Worm (Caenorhabditis elegans) whole organism, young adult: Measurements from ENCODE around the gene C35B1.8.

ENCODE experiments used
- B0261.1 ChIP-seq: sonication (generic microtip); optimal IDR thresholded peaks from 2 replicates; lab custom pipeline; 2016; ENCODE audit warnings: mild to moderate bottlenecking, missing genetic modification characterization, moderate library complexity, missing compliant biosample characterization
- D2030.7 ChIP-seq: fragments of 200-800 bp; sonication (Bioruptor generic); IDR thresholded peaks from 2 replicates; pipeline ENCODE4 v1.3.6; 2022; ENCODE audit warnings: missing genetic modification reagents, missing genetic modification characterization, missing compliant biosample characterization
- F33H1.4 ChIP-seq: fragments of 200-800 bp; sonication (Bioruptor generic); IDR thresholded peaks from 2 replicates; pipeline ENCODE4 v1.3.6; 2022; ENCODE audit warnings: missing genetic modification reagents, missing genetic modification characterization, missing compliant biosample characterization
- F39B2.1 ChIP-seq: fragments of 200-800 bp; sonication (Bioruptor generic); IDR thresholded peaks from 2 replicates; pipeline ENCODE4 v1.3.6; 2022; ENCODE audit warnings: missing genetic modification reagents, missing genetic modification characterization, missing compliant biosample characterization
- F49E8.2 ChIP-seq: sonication (generic microtip); optimal IDR thresholded peaks from 3 replicates; lab custom pipeline; 2017; ENCODE audit warnings: missing genetic modification characterization, mild to moderate bottlenecking, missing compliant biosample characterization, antibody characterized with exemption, moderate library complexity; ENCODE audit not compliant: insufficient read depth
- K12H6.12 ChIP-seq: fragments of 200-800 bp; sonication (Bioruptor generic); optimal IDR thresholded peaks from 2 replicates; lab custom pipeline; 2018; ENCODE audit warnings: mild to moderate bottlenecking, missing genetic modification characterization, missing compliant biosample characterization
- Y53G8AR.9 ChIP-seq: fragments of 200-800 bp; sonication (Bioruptor generic); conservative IDR thresholded peaks from 2 replicates; pipeline ENCODE4 v1.3.6; 2022; ENCODE audit warnings: missing genetic modification reagents, missing genetic modification characterization, missing compliant biosample characterization
- Y95B8A.8 ChIP-seq: fragments of 200-800 bp; sonication (Bioruptor generic); IDR thresholded peaks from 2 replicates; pipeline ENCODE4 v1.3.6; 2022; ENCODE audit warnings: missing genetic modification reagents, missing genetic modification characterization, missing compliant biosample characterization
- ZK185.1 ChIP-seq: sonication (generic microtip); optimal IDR thresholded peaks from 2 replicates; lab custom pipeline; 2016; ENCODE audit warnings: mild to moderate bottlenecking, missing genetic modification characterization, missing compliant biosample characterization; ENCODE audit not compliant: poor library complexity, severe bottlenecking
- ama-1 ChIP-seq, 3 experiments: fragments of 150-350 bp in 1 of 3; sonication (generic microtip) in 2 of 3; optimal IDR thresholded peaks; 2 replicates each; lab custom pipeline; 2014 to 2018; ENCODE audit warnings: missing biosample characterization in 2 of 3, missing genetic modification characterization in 2 of 3, missing genetic modification reagents in 2 of 3
- aptf-3 ChIP-seq: fragments of 200-800 bp; sonication (Bioruptor generic); IDR thresholded peaks from 2 replicates; pipeline ENCODE4 v1.3.6; 2022; ENCODE audit warnings: missing genetic modification characterization, missing compliant biosample characterization
- atf-7 ChIP-seq: sonication (generic microtip); optimal IDR thresholded peaks from 2 replicates; lab custom pipeline; 2017; ENCODE audit warnings: mild to moderate bottlenecking, missing genetic modification characterization, missing compliant biosample characterization
- athp-1 ChIP-seq: sonication (generic microtip); optimal IDR thresholded peaks from 2 replicates; lab custom pipeline; 2017; ENCODE audit warnings: mild to moderate bottlenecking, missing genetic modification characterization, missing compliant biosample characterization
- attf-3 ChIP-seq: fragments of 200-800 bp; sonication (Bioruptor generic); conservative IDR thresholded peaks from 2 replicates; pipeline ENCODE4 v1.3.6; 2022; ENCODE audit warnings: missing genetic modification reagents, missing genetic modification characterization, missing compliant biosample characterization
- attf-5 ChIP-seq: fragments of 200-800 bp; sonication (Bioruptor generic); optimal IDR thresholded peaks from 2 replicates; lab custom pipeline; 2018; ENCODE audit warnings: mild to moderate bottlenecking, missing genetic modification characterization, missing compliant biosample characterization
- cebp-1 ChIP-seq, 2 experiments: fragments of 200-800 bp in 1 of 2; sonication (Bioruptor generic) in 1 of 2; sonication (generic microtip) in 1 of 2; IDR thresholded peaks in 1 of 2; optimal IDR thresholded peaks in 1 of 2; 2 replicates each; pipeline versions ENCODE4 v1.3.6 to Lab custom; 2017 to 2022; ENCODE audit warnings: missing compliant biosample characterization in 2 of 2, missing genetic modification characterization in 2 of 2, mild to moderate bottlenecking in 1 of 2, missing genetic modification reagents in 1 of 2, moderate library complexity in 1 of 2
- ceh-27 ChIP-seq: fragments of 200-800 bp; sonication (Bioruptor generic); optimal IDR thresholded peaks from 2 replicates; lab custom pipeline; 2018; ENCODE audit warnings: mild to moderate bottlenecking, missing genetic modification characterization, moderate library complexity, missing compliant biosample characterization
- ceh-58 ChIP-seq: fragments of 200-800 bp; sonication (Bioruptor generic); IDR thresholded peaks from 2 replicates; pipeline ENCODE4 v1.3.6; 2022; ENCODE audit warnings: missing genetic modification characterization, missing compliant biosample characterization
- dox-1 ChIP-seq: fragments of 200-800 bp; sonication (Bioruptor generic); IDR thresholded peaks from 2 replicates; pipeline ENCODE4 v1.3.6; 2022; ENCODE audit warnings: missing genetic modification reagents, missing genetic modification characterization, missing compliant biosample characterization
- dpl-1 ChIP-seq: fragments of 150-350 bp; optimal IDR thresholded peaks from 2 replicates; lab custom pipeline; 2014; ENCODE audit warnings: missing biosample characterization, missing genetic modification reagents, missing genetic modification characterization
- efl-1 ChIP-seq: fragments of 150-350 bp; optimal IDR thresholded peaks from 2 replicates; lab custom pipeline; 2014; ENCODE audit warnings: missing biosample characterization, missing genetic modification reagents, missing genetic modification characterization
- egrh-3 ChIP-seq: fragments of 200-800 bp; sonication (Bioruptor generic); IDR thresholded peaks from 2 replicates; pipeline ENCODE4 v1.3.6; 2022; ENCODE audit warnings: missing genetic modification reagents, missing genetic modification characterization, missing compliant biosample characterization
- him-1 ChIP-seq: sonication (generic microtip); optimal IDR thresholded peaks from 2 replicates; lab custom pipeline; 2016; ENCODE audit warnings: missing genotype, missing genetic modification reagents, missing genetic modification characterization, missing compliant biosample characterization
- hlh-26 ChIP-seq: fragments of 200-800 bp; sonication (Bioruptor generic); conservative IDR thresholded peaks from 2 replicates; pipeline ENCODE4 v1.3.6; 2022; ENCODE audit warnings: missing genetic modification reagents, missing genetic modification characterization, missing compliant biosample characterization
- hmg-1.2 ChIP-seq: fragments of 200-800 bp; sonication (Bioruptor generic); IDR thresholded peaks from 2 replicates; pipeline ENCODE4 v1.3.6; 2022; ENCODE audit warnings: missing genetic modification reagents, missing genetic modification characterization, missing compliant biosample characterization
- lag-1 ChIP-seq: fragments of 200-800 bp; sonication (Bioruptor generic); IDR thresholded peaks from 2 replicates; pipeline ENCODE4 v1.3.6; 2022; ENCODE audit warnings: missing genetic modification reagents, missing genetic modification characterization, missing compliant biosample characterization
- let-607 ChIP-seq, 2 experiments: fragments of 200-800 bp in 1 of 2; sonication (Bioruptor generic) in 1 of 2; sonication (generic microtip) in 1 of 2; optimal IDR thresholded peaks; 2 replicates each; lab custom pipeline; 2016 to 2018; ENCODE audit warnings: mild to moderate bottlenecking in 2 of 2, missing compliant biosample characterization in 2 of 2, missing genetic modification characterization in 2 of 2, moderate library complexity in 2 of 2, missing genotype in 1 of 2
- lin-35 ChIP-seq, 3 experiments: fragments of 150-350 bp in 2 of 3; sonication (generic microtip) in 1 of 3; optimal IDR thresholded peaks; 2 replicates each; lab custom pipeline; 2014 to 2018; ENCODE audit warnings: missing biosample characterization in 3 of 3, missing genetic modification characterization in 3 of 3, missing genetic modification reagents in 3 of 3
- madf-8 ChIP-seq: fragments of 200-800 bp; sonication (Bioruptor generic); conservative IDR thresholded peaks from 2 replicates; pipeline ENCODE4 v1.3.6; 2022; ENCODE audit warnings: missing genetic modification reagents, missing genetic modification characterization, missing compliant biosample characterization
- mcd-1 ChIP-seq: fragments of 200-800 bp; sonication (Bioruptor generic); IDR thresholded peaks from 2 replicates; pipeline ENCODE4 v1.3.6; 2022; ENCODE audit warnings: missing genetic modification reagents, missing genetic modification characterization, missing compliant biosample characterization
- mel-28 ChIP-seq: sonication (generic microtip); optimal IDR thresholded peaks from 2 replicates; lab custom pipeline; 2016; ENCODE audit warnings: borderline replicate concordance, mild to moderate bottlenecking, missing genetic modification characterization, missing compliant biosample characterization
- nfya-1 ChIP-seq: sonication (generic microtip); optimal IDR thresholded peaks from 2 replicates; lab custom pipeline; 2017; ENCODE audit warnings: antibody characterized with exemption, missing compliant biosample characterization, missing genetic modification characterization, borderline replicate concordance; ENCODE audit not compliant: insufficient read depth
- nfyb-1 ChIP-seq: fragments of 200-800 bp; sonication (Bioruptor generic); IDR thresholded peaks from 2 replicates; pipeline ENCODE4 v1.3.6; 2022; ENCODE audit warnings: missing genetic modification reagents, missing genetic modification characterization, missing compliant biosample characterization
- nhr-120 ChIP-seq: fragments of 200-800 bp; sonication (Bioruptor generic); IDR thresholded peaks from 2 replicates; pipeline ENCODE4 v1.3.6; 2022; ENCODE audit warnings: missing genetic modification characterization, missing compliant biosample characterization
- nhr-179 ChIP-seq: sonication (generic microtip); optimal IDR thresholded peaks from 2 replicates; lab custom pipeline; 2016; ENCODE audit warnings: mild to moderate bottlenecking, missing genetic modification characterization, missing compliant biosample characterization
- nhr-80 ChIP-seq: sonication (generic microtip); optimal IDR thresholded peaks from 2 replicates; lab custom pipeline; 2016; ENCODE audit warnings: missing genetic modification characterization, missing compliant biosample characterization
- pbrm-1 ChIP-seq: fragments of 200-800 bp; sonication (Bioruptor generic); IDR thresholded peaks from 2 replicates; pipeline ENCODE4 v1.3.6; 2022; ENCODE audit warnings: missing genetic modification reagents, missing genetic modification characterization, missing compliant biosample characterization
- rcor-1 ChIP-seq: fragments of 200-800 bp; sonication (Bioruptor generic); IDR thresholded peaks from 2 replicates; pipeline ENCODE4 v1.3.6; 2022; ENCODE audit warnings: missing genetic modification reagents, missing genetic modification characterization, missing compliant biosample characterization
- sea-2 ChIP-seq: fragments of 200-800 bp; sonication (Bioruptor generic); IDR thresholded peaks from 2 replicates; pipeline ENCODE4 v1.3.6; 2022; ENCODE audit warnings: missing genetic modification characterization, missing compliant biosample characterization
- snpc-4 ChIP-seq, 5 experiments: fragments of 150-350 bp in 1 of 5; sonication (generic microtip) in 4 of 5; optimal IDR thresholded peaks; 2 replicates each; lab custom pipeline; 2014 to 2018; ENCODE audit warnings: missing genetic modification characterization in 5 of 5, missing biosample characterization in 3 of 5, antibody characterized with exemption in 2 of 5, mild to moderate bottlenecking in 2 of 5, missing compliant biosample characterization in 2 of 5, missing genotype in 2 of 5, moderate library complexity in 2 of 5, missing genetic modification reagents in 1 of 5
- somi-1 ChIP-seq: fragments of 200-800 bp; sonication (Bioruptor generic); optimal IDR thresholded peaks from 2 replicates; lab custom pipeline; 2018; ENCODE audit warnings: mild to moderate bottlenecking, missing genetic modification characterization, missing compliant biosample characterization
- sptf-2 ChIP-seq: fragments of 200-800 bp; sonication (Bioruptor generic); optimal IDR thresholded peaks from 2 replicates; lab custom pipeline; 2018; ENCODE audit warnings: mild to moderate bottlenecking, missing genetic modification characterization, missing compliant biosample characterization
- tbp1 ChIP-seq: fragments of 200-800 bp; sonication (Bioruptor generic); optimal IDR thresholded peaks from 2 replicates; lab custom pipeline; 2018; ENCODE audit warnings: mild to moderate bottlenecking, missing genetic modification characterization, missing compliant biosample characterization
- tbx-9 ChIP-seq: sonication (generic microtip); optimal IDR thresholded peaks from 2 replicates; lab custom pipeline; 2016; ENCODE audit warnings: borderline replicate concordance, missing genetic modification characterization, inconsistent platforms, missing compliant biosample characterization
- xnd-1 ChIP-seq: sonication (generic microtip); optimal IDR thresholded peaks from 2 replicates; lab custom pipeline; 2016; ENCODE audit warnings: missing genotype, missing genetic modification reagents, missing genetic modification characterization, missing compliant biosample characterization
- ztf-18 ChIP-seq: sonication (generic microtip); optimal IDR thresholded peaks from 2 replicates; lab custom pipeline; 2016; ENCODE audit warnings: missing genotype, mild to moderate bottlenecking, missing genetic modification characterization, missing compliant biosample characterization
- ztf-26 ChIP-seq: sonication (generic microtip); optimal IDR thresholded peaks from 2 replicates; lab custom pipeline; 2017; ENCODE audit warnings: missing genetic modification characterization, missing compliant biosample characterization

Gene C35B1.8

ce11 chrIV:4034883-4035282, 43.9 kb downstream of the C35B1.8 start, which contains the start of gene hlh-30:
Gene hlh-30 (minus strand): TSS chrIV:4034951.
- no peak for TF ChIP-seq F39B2.1 (GFP tag; lab: Robert Waterston, UW)
- no peak for TF ChIP-seq nfyb-1 (GFP tag; lab: Robert Waterston, UW)
- TF ChIP-seq xnd-1 (tag; lab: Kevin White, UChicago): no peak
- no peak for TF ChIP-seq rcor-1 (GFP tag; lab: Robert Waterston, UW)
- peak; percentile 8; the same call in 1 of the 2 replicates for TF ChIP-seq attf-3 (GFP tag; lab: Robert Waterston, UW)
- TF ChIP-seq efl-1: no peak
- TF ChIP-seq sea-2: no peak
- no peak for TF ChIP-seq cebp-1 (GFP tag; IDR thresholded peaks at IDR 0.05; lab: Robert Waterston, UW)
- TF ChIP-seq cebp-1 (tag; optimal IDR thresholded peaks at IDR 0.05; lab: Kevin White, UChicago): peak; percentile 49
- no peak for TF ChIP-seq mel-28
- no peak for TF ChIP-seq ZK185.1 (tag; lab: Kevin White, UChicago)
- no peak for TF ChIP-seq tbx-9 (tag; lab: Kevin White, UChicago)
- TF ChIP-seq ama-1 (optimal IDR thresholded peaks at IDR 0.05; lab: Kevin White, UChicago): no peak
- TF ChIP-seq ama-1 (GFP tag; optimal IDR thresholded peaks at IDR 0.05; lab: Kevin White, UChicago): no peak
- peak; percentile 63; the same call in 1 of the 2 replicates for TF ChIP-seq dox-1 (GFP tag; lab: Robert Waterston, UW)
- TF ChIP-seq Y53G8AR.9: no peak
- TF ChIP-seq nhr-80 (tag; lab: Kevin White, UChicago): peak; percentile 36
- no peak for TF ChIP-seq Y95B8A.8 (GFP tag; lab: Robert Waterston, UW)
- no peak for TF ChIP-seq madf-8 (GFP tag; lab: Robert Waterston, UW)
- TF ChIP-seq sptf-2 (GFP tag; lab: Kevin White, UChicago): no peak
- TF ChIP-seq let-607 (tag; optimal IDR thresholded peaks at IDR 0.05; lab: Kevin White, UChicago): no peak
- TF ChIP-seq pbrm-1 (GFP tag; lab: Robert Waterston, UW): no peak
- no peak for TF ChIP-seq athp-1 (tag; lab: Kevin White, UChicago)
- TF ChIP-seq ceh-58 (GFP tag; lab: Robert Waterston, UW): 0 out of 2 replicates have a peak, but pooled peaks have one; percentile 45
- TF ChIP-seq dpl-1 (GFP tag; lab: Kevin White, UChicago): no peak
- TF ChIP-seq nfya-1 (tag; lab: Kevin White, UChicago): no peak
- TF ChIP-seq D2030.7 (GFP tag; lab: Robert Waterston, UW): no peak
- no peak for TF ChIP-seq F49E8.2 (tag; lab: Kevin White, UChicago)
- TF ChIP-seq lin-35 (GFP tag; optimal IDR thresholded peaks at IDR 0.05; lab: Kevin White, UChicago): peak in 1 of 3 experiments; percentile 56
- TF ChIP-seq mcd-1 (GFP tag; lab: Robert Waterston, UW): peak; percentile 56
- peak; percentile 22 for TF ChIP-seq somi-1 (GFP tag; lab: Kevin White, UChicago)
- peak; percentile 57; the same call in 1 of the 2 replicates for TF ChIP-seq hmg-1.2
- TF ChIP-seq K12H6.12 (tag; lab: Kevin White, UChicago): peak; percentile 18
- TF ChIP-seq egrh-3 (GFP tag; lab: Robert Waterston, UW): peak; percentile 61
- TF ChIP-seq nhr-120 (GFP tag; lab: Robert Waterston, UW): no peak
- TF ChIP-seq tbp1 (GFP tag; lab: Kevin White, UChicago): no peak
- TF ChIP-seq nhr-179 (tag; lab: Kevin White, UChicago): no peak
- no peak for TF ChIP-seq aptf-3
- no peak for TF ChIP-seq B0261.1 (tag; lab: Kevin White, UChicago)
- no peak for TF ChIP-seq ztf-18 (tag; lab: Kevin White, UChicago)
- no peak for TF ChIP-seq F33H1.4 (GFP tag; lab: Robert Waterston, UW)
- peak; percentile 36 for TF ChIP-seq attf-5 (GFP tag; lab: Kevin White, UChicago)
- no peak for TF ChIP-seq atf-7 (tag; lab: Kevin White, UChicago)
- no peak for TF ChIP-seq ztf-26 (tag; lab: Kevin White, UChicago)
- TF ChIP-seq hlh-26 (GFP tag; lab: Robert Waterston, UW): no peak
- TF ChIP-seq snpc-4 (GFP tag; optimal IDR thresholded peaks at IDR 0.05; lab: Kevin White, UChicago): no peak
- no peak for TF ChIP-seq snpc-4 (tag; optimal IDR thresholded peaks at IDR 0.05; lab: Kevin White, UChicago)
- no peak for TF ChIP-seq lag-1 (GFP tag; lab: Robert Waterston, UW)
- no peak for TF ChIP-seq ceh-27 (GFP tag; lab: Kevin White, UChicago)
- TF ChIP-seq him-1 (tag; lab: Kevin White, UChicago): no peak
